Fruit fly (Drosophila melanogaster) whole organism, embryonic: ENCODE data around the gene Neurochondrin.

Source experiments
- Adf1 ChIP-seq: fragments of 200-800 bp; sonication (Bioruptor generic); IDR thresholded peaks from 2 replicates; pipeline ENCODE4 v1.3.6; 2022; ENCODE audit warnings: missing biosample characterization, missing genetic modification characterization
- CG10274 ChIP-seq: fragments of 200-800 bp; sonication (Bioruptor generic); optimal IDR thresholded peaks from 3 replicates; lab custom pipeline; 2017; ENCODE audit warnings: missing biosample characterization, mild to moderate bottlenecking, missing genetic modification characterization
- CG10959 ChIP-seq: fragments of 200-800 bp; sonication (Bioruptor generic); IDR thresholded peaks from 2 replicates; pipeline ENCODE4 v1.3.6; 2022; ENCODE audit warnings: missing biosample characterization, missing genetic modification characterization
- CG11456 ChIP-seq: fragments of 200-800 bp; sonication (Bioruptor generic); IDR thresholded peaks from 3 replicates; pipeline ENCODE4 v1.3.6; 2022; ENCODE audit warnings: missing biosample characterization, missing genetic modification characterization
- CG11504 ChIP-seq: fragments of 200-800 bp; sonication (Bioruptor generic); optimal IDR thresholded peaks from 3 replicates; lab custom pipeline; 2019; ENCODE audit warnings: missing biosample characterization, mild to moderate bottlenecking, missing genetic modification characterization, moderate library complexity
- CG12155 ChIP-seq: fragments of 200-800 bp; sonication (Bioruptor generic); optimal IDR thresholded peaks from 3 replicates; lab custom pipeline; 2016; ENCODE audit warnings: missing biosample characterization, missing genetic modification characterization
- CG12942 ChIP-seq: fragments of 200-800 bp; sonication (Bioruptor generic); optimal IDR thresholded peaks from 3 replicates; lab custom pipeline; 2016; ENCODE audit warnings: missing biosample characterization, missing genetic modification characterization
- CG15479 ChIP-seq: fragments of 200-800 bp; sonication (Bioruptor generic); optimal IDR thresholded peaks from 3 replicates; lab custom pipeline; 2019; ENCODE audit warnings: missing biosample characterization, mild to moderate bottlenecking, missing genetic modification characterization, moderate library complexity
- CG1603 ChIP-seq: fragments of 200-800 bp; sonication (Bioruptor generic); optimal IDR thresholded peaks from 2 replicates; lab custom pipeline; 2019; ENCODE audit warnings: missing biosample characterization, mild to moderate bottlenecking, missing genetic modification characterization, moderate library complexity
- CG31224 ChIP-seq: fragments of 200-800 bp; sonication (Bioruptor generic); IDR thresholded peaks from 2 replicates; pipeline ENCODE4 v1.3.6; 2022; ENCODE audit warnings: missing biosample characterization, missing genetic modification characterization
- CG3281 ChIP-seq: fragments of 200-800 bp; sonication (Bioruptor generic); optimal IDR thresholded peaks from 3 replicates; lab custom pipeline; 2017; ENCODE audit warnings: missing biosample characterization, mild to moderate bottlenecking, missing genetic modification characterization
- CG6175 ChIP-seq: fragments of 200-800 bp; sonication (Bioruptor generic); IDR thresholded peaks from 3 replicates; pipeline ENCODE4 v1.3.6; 2022; ENCODE audit warnings: missing biosample characterization, missing genetic modification characterization
- CG6272 ChIP-seq: fragments of 200-800 bp; sonication (Bioruptor generic); IDR thresholded peaks from 2 replicates; pipeline ENCODE4 v1.3.6; 2022; ENCODE audit warnings: missing biosample characterization, missing genetic modification characterization
- CG6791 ChIP-seq: fragments of 200-800 bp; sonication (Bioruptor generic); IDR thresholded peaks from 3 replicates; pipeline ENCODE4 v1.3.6; 2022; ENCODE audit warnings: missing biosample characterization, missing genetic modification characterization; ENCODE audit not compliant: partially characterized antibody
- CG7839 ChIP-seq: fragments of 200-800 bp; sonication (Bioruptor generic); optimal IDR thresholded peaks from 3 replicates; lab custom pipeline; 2018; ENCODE audit warnings: missing biosample characterization, mild to moderate bottlenecking, missing genetic modification characterization, moderate library complexity
- CG9437 ChIP-seq: fragments of 200-800 bp; sonication (Bioruptor generic); optimal IDR thresholded peaks from 2 replicates; lab custom pipeline; 2018; ENCODE audit warnings: missing biosample characterization, mild to moderate bottlenecking, missing genetic modification characterization
- CHES-1-like ChIP-seq: fragments of 200-800 bp; sonication (Bioruptor generic); optimal IDR thresholded peaks from 2 replicates; lab custom pipeline; 2016; ENCODE audit warnings: missing biosample characterization, missing genetic modification characterization
- H15 ChIP-seq: fragments of 200-800 bp; sonication (Bioruptor generic); IDR thresholded peaks from 3 replicates; pipeline ENCODE4 v1.3.6; 2022; ENCODE audit warnings: missing biosample characterization, missing genetic modification characterization
- Hr78 ChIP-seq, 2 experiments: fragments of 200-800 bp in 1 of 2; fragments of >200 bp in 1 of 2; sonication (Bioruptor generic) in 1 of 2; optimal IDR thresholded peaks; 2 replicates each; lab custom pipeline; 2017 to 2019; ENCODE audit warnings: missing biosample characterization in 2 of 2, missing genetic modification characterization in 2 of 2, mild to moderate bottlenecking in 1 of 2, moderate library complexity in 1 of 2
- Jarid2 ChIP-seq: fragments of 200-800 bp; sonication (Bioruptor generic); optimal IDR thresholded peaks from 3 replicates; lab custom pipeline; 2017; ENCODE audit warnings: mild to moderate bottlenecking, missing biosample characterization, missing genetic modification reagents, missing genetic modification characterization
- Lpt ChIP-seq: fragments of >200 bp; optimal IDR thresholded peaks from 2 replicates; lab custom pipeline; 2018; ENCODE audit warnings: missing biosample characterization, missing genetic modification characterization
- Mrtf ChIP-seq: fragments of 200-800 bp; sonication (Bioruptor generic); IDR thresholded peaks from 3 replicates; pipeline ENCODE4 v1.3.6; 2022; ENCODE audit warnings: missing biosample characterization, missing genetic modification characterization
- NC2β ChIP-seq: fragments of 200-800 bp; sonication (Bioruptor generic); optimal IDR thresholded peaks from 2 replicates; lab custom pipeline; 2016; ENCODE audit warnings: missing biosample characterization, missing genetic modification characterization
- Nf-YC ChIP-seq: fragments of 200-800 bp; optimal IDR thresholded peaks from 3 replicates; lab custom pipeline; 2019; ENCODE audit warnings: missing biosample characterization, mild to moderate bottlenecking, missing genetic modification characterization, moderate library complexity
- Side ChIP-seq: fragments of 200-800 bp; sonication (Bioruptor generic); optimal IDR thresholded peaks from 2 replicates; lab custom pipeline; 2016; ENCODE audit warnings: missing biosample characterization, missing genetic modification characterization
- Sin3A ChIP-seq: fragments of >200 bp; optimal IDR thresholded peaks from 2 replicates; lab custom pipeline; 2018
- Xrp1 ChIP-seq: fragments of 200-800 bp; sonication (Bioruptor generic); IDR thresholded peaks from 2 replicates; pipeline ENCODE4 v1.3.6; 2022; ENCODE audit warnings: missing biosample characterization, missing genetic modification characterization
- abd-A ChIP-seq: fragments of 200-800 bp; sonication (Bioruptor generic); optimal IDR thresholded peaks from 3 replicates; lab custom pipeline; 2019; ENCODE audit warnings: missing biosample characterization, mild to moderate bottlenecking, missing genetic modification characterization, moderate library complexity
- bowl ChIP-seq: fragments of 200-800 bp; sonication (Bioruptor generic); IDR thresholded peaks from 2 replicates; pipeline ENCODE4 v1.3.6; 2022; ENCODE audit warnings: missing biosample characterization, missing genetic modification characterization
- cato ChIP-seq: fragments of 200-800 bp; sonication (Bioruptor generic); optimal IDR thresholded peaks from 2 replicates; lab custom pipeline; 2016; ENCODE audit warnings: missing biosample characterization, missing genetic modification characterization, borderline replicate concordance
- dmrt11E ChIP-seq: fragments of 200-800 bp; sonication (Bioruptor generic); optimal IDR thresholded peaks from 3 replicates; lab custom pipeline; 2018; ENCODE audit warnings: missing biosample characterization, mild to moderate bottlenecking, missing genetic modification characterization, moderate library complexity
- dpn ChIP-seq, 2 experiments: fragments of 200-800 bp; sonication (Bioruptor generic); optimal IDR thresholded peaks; 3 replicates each; lab custom pipeline; 2016; ENCODE audit warnings: missing biosample characterization in 2 of 2, missing genetic modification characterization in 2 of 2
- esg ChIP-seq: fragments of 200-800 bp; sonication (Bioruptor generic); conservative IDR thresholded peaks from 2 replicates; pipeline ENCODE4 v1.3.6; 2022; ENCODE audit warnings: missing biosample characterization, missing genetic modification characterization
- ewg ChIP-seq: fragments of 200-800 bp; sonication (Bioruptor generic); optimal IDR thresholded peaks from 3 replicates; lab custom pipeline; 2017; ENCODE audit warnings: mild to moderate bottlenecking, missing biosample characterization, missing genetic modification reagents, missing genetic modification characterization
- gfzf ChIP-seq: fragments of 200-800 bp; sonication (Bioruptor generic); optimal IDR thresholded peaks from 2 replicates; lab custom pipeline; 2016; ENCODE audit warnings: missing biosample characterization, mild to moderate bottlenecking, missing genetic modification characterization, moderate library complexity
- hth ChIP-seq: fragments of >200 bp; optimal IDR thresholded peaks from 2 replicates; lab custom pipeline; 2017; ENCODE audit warnings: inconsistent platforms
- inv ChIP-seq: fragments of 200-800 bp; sonication (Bioruptor generic); IDR thresholded peaks from 2 replicates; pipeline ENCODE4 v1.3.6; 2022; ENCODE audit warnings: missing biosample characterization, missing genetic modification characterization; ENCODE audit not compliant: partially characterized antibody
- ken ChIP-seq: fragments of 200-800 bp; sonication (Bioruptor generic); IDR thresholded peaks from 3 replicates; pipeline ENCODE4 v1.3.6; 2022; ENCODE audit warnings: missing biosample characterization, missing genetic modification characterization
- oc ChIP-seq: fragments of 200-800 bp; sonication (Bioruptor generic); optimal IDR thresholded peaks from 2 replicates; lab custom pipeline; 2018; ENCODE audit warnings: missing biosample characterization, mild to moderate bottlenecking, missing genetic modification characterization, moderate library complexity
- pnt ChIP-seq: fragments of 200-800 bp; sonication (Bioruptor generic); optimal IDR thresholded peaks from 3 replicates; lab custom pipeline; 2016; ENCODE audit warnings: missing biosample characterization, missing genetic modification characterization
- shn ChIP-seq: fragments of 200-800 bp; sonication (Bioruptor generic); optimal IDR thresholded peaks from 3 replicates; lab custom pipeline; 2016; ENCODE audit warnings: missing biosample characterization, missing genetic modification characterization
- sisA ChIP-seq: fragments of 200-800 bp; sonication (Bioruptor generic); IDR thresholded peaks from 2 replicates; pipeline ENCODE4 v1.3.6; 2022; ENCODE audit warnings: missing biosample characterization, missing genetic modification characterization
- vvl ChIP-seq: fragments of 200-800 bp; sonication (Bioruptor generic); IDR thresholded peaks from 2 replicates; pipeline ENCODE4 v1.3.6; 2022; ENCODE audit warnings: missing biosample characterization, missing genetic modification characterization
- wek ChIP-seq: fragments of 200-800 bp; sonication (Bioruptor generic); optimal IDR thresholded peaks from 3 replicates; lab custom pipeline; 2018; ENCODE audit warnings: missing biosample characterization, mild to moderate bottlenecking, missing genetic modification characterization, moderate library complexity
- zen2 ChIP-seq: fragments of 200-800 bp; sonication (Bioruptor generic); IDR thresholded peaks from 3 replicates; pipeline ENCODE4 v1.3.6; 2022; ENCODE audit warnings: missing biosample characterization, missing genetic modification characterization; ENCODE audit not compliant: partially characterized antibody

Gene Neurochondrin

DNA sequence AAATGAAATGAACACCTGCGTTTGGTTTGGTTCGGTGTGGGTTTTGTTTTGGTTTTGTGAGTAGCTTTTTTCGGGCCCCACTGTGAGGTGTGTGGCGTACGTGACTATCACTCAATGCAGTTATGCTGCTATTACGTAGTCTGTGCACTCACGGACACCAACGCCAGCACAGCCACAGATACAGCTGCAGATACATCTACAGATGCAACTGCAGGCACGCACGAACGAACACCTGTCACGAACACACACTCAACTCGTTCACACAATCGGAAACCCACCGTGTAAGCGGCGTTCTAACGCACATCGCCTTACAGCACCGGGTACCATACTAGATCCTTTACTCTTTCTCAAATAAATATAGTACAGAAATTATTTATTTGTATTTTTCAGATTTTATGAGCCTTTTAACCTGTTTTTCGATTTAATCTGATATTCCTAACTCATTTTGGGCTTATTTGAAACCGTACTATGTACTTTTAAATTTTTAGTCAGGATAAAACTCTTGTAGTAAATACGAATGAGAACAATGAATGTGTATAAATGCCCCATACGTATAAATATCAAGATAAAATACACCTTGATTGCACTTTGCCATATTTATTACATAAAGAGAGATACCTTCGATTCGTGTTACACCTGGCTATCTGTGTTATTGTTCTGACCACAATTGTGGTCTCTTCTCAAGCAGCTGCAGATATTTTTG is 42.6 kb upstream of the Neurochondrin start (continued):
- TF ChIP-seq esg, result 0 out of 2 replicates have a peak, but pooled peaks have one; percentile 5
- no peak for TF ChIP-seq sisA (GFP tag; lab: Robert Waterston, UW)
- no peak for TF ChIP-seq zen2
- TF ChIP-seq dmrt11E (tag; lab: Kevin White, UChicago), result peak; percentile 66
- no peak for TF ChIP-seq CG11456 (GFP tag; lab: Robert Waterston, UW)
- peak; percentile 33 for TF ChIP-seq CG11504 (tag; lab: Kevin White, UChicago)
- no peak for TF ChIP-seq oc (tag; lab: Kevin White, UChicago)
- no peak for TF ChIP-seq CHES-1-like (GFP tag; lab: Kevin White, UChicago)
- TF ChIP-seq hth (lab: Kevin White, UChicago), result no peak
- TF ChIP-seq H15 (GFP tag; lab: Robert Waterston, UW), result no peak
- no peak for TF ChIP-seq dpn (GFP tag; optimal IDR thresholded peaks at IDR 0.05; lab: Kevin White, UChicago)
- no peak for TF ChIP-seq Adf1 (GFP tag; lab: Robert Waterston, UW)
- no peak for TF ChIP-seq CG1603 (tag; lab: Kevin White, UChicago)
- TF ChIP-seq CG6272 (GFP tag; lab: Robert Waterston, UW), result no peak
- no peak for TF ChIP-seq shn (GFP tag; lab: Kevin White, UChicago)
- no peak for TF ChIP-seq Sin3A
- TF ChIP-seq CG9437 (GFP tag; lab: Kevin White, UChicago), result peak; percentile 17
- TF ChIP-seq ewg (GFP tag; lab: Kevin White, UChicago), result no peak
- TF ChIP-seq CG12942 (GFP tag; lab: Kevin White, UChicago), result no peak
- no peak for TF ChIP-seq bowl (GFP tag; lab: Robert Waterston, UW)
- TF ChIP-seq CG6175 (GFP tag; lab: Robert Waterston, UW), result no peak
- no peak for TF ChIP-seq CG3281 (GFP tag; lab: Kevin White, UChicago)
- no peak for TF ChIP-seq CG10959 (GFP tag; lab: Robert Waterston, UW)
- no peak for TF ChIP-seq ken (GFP tag; lab: Robert Waterston, UW)
- TF ChIP-seq CG7839 (tag; lab: Kevin White, UChicago), result peak; percentile 37
- TF ChIP-seq CG12155, result no peak
- TF ChIP-seq Mrtf (GFP tag; lab: Robert Waterston, UW), result no peak
- TF ChIP-seq abd-A (tag; lab: Kevin White, UChicago), result no peak
- TF ChIP-seq vvl (GFP tag; lab: Robert Waterston, UW), result no peak
- TF ChIP-seq Jarid2 (GFP tag; lab: Kevin White, UChicago), result no peak
- no peak for TF ChIP-seq cato (GFP tag; lab: Kevin White, UChicago)
- no peak for TF ChIP-seq CG6791 (GFP tag; lab: Robert Waterston, UW)
- TF ChIP-seq CG31224, result no peak
- no peak for TF ChIP-seq CG10274 (GFP tag; lab: Kevin White, UChicago)
- no peak for TF ChIP-seq Nf-YC (tag; lab: Kevin White, UChicago)
- TF ChIP-seq CG15479 (GFP tag; lab: Kevin White, UChicago), result no peak
- TF ChIP-seq Hr78 (GFP tag; optimal IDR thresholded peaks at IDR 0.05; lab: Kevin White, UChicago), result no peak
- TF ChIP-seq pnt (GFP tag; lab: Kevin White, UChicago), result no peak
- no peak for TF ChIP-seq gfzf (GFP tag; lab: Kevin White, UChicago)
- no peak for TF ChIP-seq Lpt
- no peak for TF ChIP-seq inv (GFP tag; lab: Robert Waterston, UW)
- peak; percentile 17; the same call in 1 of the 2 replicates for TF ChIP-seq Xrp1 (GFP tag; lab: Robert Waterston, UW)
- no peak for TF ChIP-seq NC2β (GFP tag; lab: Kevin White, UChicago)
- no peak for TF ChIP-seq Side (GFP tag; lab: Kevin White, UChicago)
- no peak for TF ChIP-seq wek
